Worm (Caenorhabditis elegans): ENCODE data around the gene cyn-11.
A peak's percentile ranks its signal among the peaks of the same experiment; 100 is the strongest.

Gene cyn-11

ce11 chrII:8743379-8744173, 27.5 kb upstream of the cyn-11 start, which contains the start of gene mak-1:
Gene mak-1, plus strand, starts transcription at chrII:8744071.
- TF ChIP-seq nhr-28 (tag; optimal IDR thresholded peaks at IDR 0.05), result no peak
- TF ChIP-seq nhr-237 (tag; optimal IDR thresholded peaks at IDR 0.05), result no peak
- peak; percentile 29 for TF ChIP-seq unc-120 (tag; optimal IDR thresholded peaks at IDR 0.05; ENCODE audit: poor library complexity, severe bottlenecking)

ce11 chrII:8742972-8743371, 26.9 kb upstream of the cyn-11 start:
- TF ChIP-seq ham-2 (GFP tag; optimal IDR thresholded peaks at IDR 0.05), result no peak
- no peak for TF ChIP-seq ceh-43 (GFP tag; optimal IDR thresholded peaks at IDR 0.05)
- no peak for TF ChIP-seq tbx-8 (GFP tag; optimal IDR thresholded peaks at IDR 0.05)

ce11 chrII:8742006-8742847, 26.1 kb upstream of the cyn-11 start:
- TF ChIP-seq flh-1 (GFP tag; optimal IDR thresholded peaks at IDR 0.05) (no peak), ceh-43 (GFP tag; optimal IDR thresholded peaks at IDR 0.05) (no peak)

ce11 chrII:8741277-8741676, 25.2 kb upstream of the cyn-11 start:
- no peak for TF ChIP-seq zip-8 (tag; optimal IDR thresholded peaks at IDR 0.05)
- peak; percentile 19 for TF ChIP-seq hlh-1 (tag; optimal IDR thresholded peaks at IDR 0.05)
- no peak for TF ChIP-seq unc-39 (tag; optimal IDR thresholded peaks at IDR 0.05)
- no peak for TF ChIP-seq M03D4.4 (tag; optimal IDR thresholded peaks at IDR 0.05)

- no peak for TF ChIP-seq elt-3 (tag; optimal IDR thresholded peaks at IDR 0.05)
- TF ChIP-seq nhr-237 (tag; optimal IDR thresholded peaks at IDR 0.05), result peak; percentile 14
Observed at ce11 chrII:8740326-8740949, 24.4 kb upstream of the cyn-11 start.

- TF ChIP-seq lin-32 (GFP tag; optimal IDR thresholded peaks at IDR 0.05) (no peak), mep-1 (tag; optimal IDR thresholded peaks at IDR 0.05) (no peak), lsy-2 (tag; optimal IDR thresholded peaks at IDR 0.05) (no peak), unc-120 (tag; optimal IDR thresholded peaks at IDR 0.05; ENCODE audit: poor library complexity, severe bottlenecking) (no peak), cnd-1 (tag; optimal IDR thresholded peaks at IDR 0.05) (no peak), blmp-1 (tag; optimal IDR thresholded peaks at IDR 0.05) (no peak), nhr-237 (tag; optimal IDR thresholded peaks at IDR 0.05) (no peak), elt-1 (tag; optimal IDR thresholded peaks at IDR 0.05; ENCODE audit: borderline replicate concordance, insufficient read depth) (no peak), M03D4.4 (tag; optimal IDR thresholded peaks at IDR 0.05) (no peak), bed-3 (GFP tag; optimal IDR thresholded peaks at IDR 0.05) (no peak)
Observed at ce11 chrII:8738955-8739354, 22.9 kb upstream of the cyn-11 start.

ce11 chrII:8738244-8738643, 22.2 kb upstream of the cyn-11 start:
- no peak for TF ChIP-seq elt-1 (tag; optimal IDR thresholded peaks at IDR 0.05; ENCODE audit: borderline replicate concordance, insufficient read depth)
- no peak for TF ChIP-seq sptf-1 (tag; optimal IDR thresholded peaks at IDR 0.05)
- TF ChIP-seq ham-2 (GFP tag; optimal IDR thresholded peaks at IDR 0.05), result no peak
- TF ChIP-seq bed-3 (GFP tag; optimal IDR thresholded peaks at IDR 0.05), result no peak
- TF ChIP-seq mep-1 (tag; optimal IDR thresholded peaks at IDR 0.05), result no peak
- TF ChIP-seq unc-62 (GFP tag; optimal IDR thresholded peaks at IDR 0.05), result no peak
- no peak for TF ChIP-seq mls-2 (tag; optimal IDR thresholded peaks at IDR 0.05)
- no peak for TF ChIP-seq elt-3 (tag; optimal IDR thresholded peaks at IDR 0.05)
- no peak for TF ChIP-seq ceh-83 (GFP tag; optimal IDR thresholded peaks at IDR 0.05)
